Worm (Caenorhabditis elegans): ENCODE results near the gene F41C3.8.
A peak's percentile ranks its signal among the peaks of the same experiment; 100 is the strongest.

Gene F41C3.8

ce11 chrII:4674188-4674587, 41.7 kb upstream of the F41C3.8 start:
- TF ChIP-seq nhr-80 (tag; optimal IDR thresholded peaks at IDR 0.05) (peak; percentile 74), F57C9.4 (tag; optimal IDR thresholded peaks at IDR 0.05) (no peak)

- TF ChIP-seq xnd-1 (tag; optimal IDR thresholded peaks at IDR 0.05) (no peak), F23B12.7 (tag; optimal IDR thresholded peaks at IDR 0.05; ENCODE audit: insufficient read depth) (no peak), egl-18 (GFP tag; IDR thresholded peaks at IDR 0.05) (no peak)
Observed at ce11 chrII:4675481-4675880, 40.4 kb upstream of the F41C3.8 start, which contains the start of gene T05A7.3. TSS of gene T05A7.3 (plus strand) at chrII:4675781.

- TF ChIP-seq B0261.1 (tag; optimal IDR thresholded peaks at IDR 0.05): no peak
- no peak for TF ChIP-seq T07F8.4 (tag; optimal IDR thresholded peaks at IDR 0.05)
- TF ChIP-seq ztf-26 (tag; optimal IDR thresholded peaks at IDR 0.05): no peak
- no peak for TF ChIP-seq ztf-22 (GFP tag; optimal IDR thresholded peaks at IDR 0.05)
- no peak for TF ChIP-seq dox-1 (GFP tag; IDR thresholded peaks at IDR 0.05)
- no peak for TF ChIP-seq gei-17 (GFP tag; optimal IDR thresholded peaks at IDR 0.05)
Observed at ce11 chrII:4676241-4676640, 39.6 kb upstream of the F41C3.8 start.

ce11 chrII:4677916-4678315, 37.9 kb upstream of the F41C3.8 start, which contains the start of gene T05A7.1:
TSS of gene T05A7.1 (plus strand) at chrII:4678216.
- no peak for TF ChIP-seq snpc-3.4 (tag; optimal IDR thresholded peaks at IDR 0.05)
- TF ChIP-seq cebp-1 (GFP tag; IDR thresholded peaks at IDR 0.05): no peak
- TF ChIP-seq cebp-1 (tag; optimal IDR thresholded peaks at IDR 0.05): no peak
- TF ChIP-seq gei-17 (GFP tag; optimal IDR thresholded peaks at IDR 0.05): no peak
- TF ChIP-seq dpff-1 (tag; optimal IDR thresholded peaks at IDR 0.05): no peak
- no peak for TF ChIP-seq nhr-120 (GFP tag; IDR thresholded peaks at IDR 0.05)
- TF ChIP-seq ceh-79 (tag; optimal IDR thresholded peaks at IDR 0.05): no peak
- TF ChIP-seq madf-6 (GFP tag; IDR thresholded peaks at IDR 0.05): no peak
- no peak for TF ChIP-seq rec-8 (tag; optimal IDR thresholded peaks at IDR 0.05)

ce11 chrII:4681391-4681790, 34.5 kb upstream of the F41C3.8 start, which contains the start of gene T05A7.7:
TSS of gene T05A7.7 (minus strand) at chrII:4681491.
- no peak for TF ChIP-seq ccch-3 (GFP tag; optimal IDR thresholded peaks at IDR 0.05)

- TF ChIP-seq T07F8.4 (tag; optimal IDR thresholded peaks at IDR 0.05): no peak
- TF ChIP-seq akir-1 (GFP tag; optimal IDR thresholded peaks at IDR 0.05): no peak
- TF ChIP-seq madf-10 (tag; optimal IDR thresholded peaks at IDR 0.05): no peak
- no peak for TF ChIP-seq nhr-120 (GFP tag; IDR thresholded peaks at IDR 0.05)
- no peak for TF ChIP-seq sptf-2 (GFP tag; optimal IDR thresholded peaks at IDR 0.05)
- TF ChIP-seq hlh-12 (tag; optimal IDR thresholded peaks at IDR 0.05): no peak
- TF ChIP-seq gei-17 (GFP tag; optimal IDR thresholded peaks at IDR 0.05): no peak
- TF ChIP-seq tbp1 (GFP tag; optimal IDR thresholded peaks at IDR 0.05): no peak
- TF ChIP-seq snpc-3.4 (tag; optimal IDR thresholded peaks at IDR 0.05): no peak
- no peak for TF ChIP-seq let-607 (tag; optimal IDR thresholded peaks at IDR 0.05)
- TF ChIP-seq nhr-90 (tag; optimal IDR thresholded peaks at IDR 0.05): no peak
- TF ChIP-seq Y95B8A.8 (GFP tag; IDR thresholded peaks at IDR 0.05): no peak
Observed at ce11 chrII:4683693-4684092, 32.2 kb upstream of the F41C3.8 start, which contains the start of gene sre-40. TSS of gene sre-40 (minus strand) at chrII:4683793.

- TF ChIP-seq egl-18 (GFP tag; IDR thresholded peaks at IDR 0.05) (no peak), mcd-1 (GFP tag; IDR thresholded peaks at IDR 0.05) (no peak), dpl-1 (GFP tag; optimal IDR thresholded peaks at IDR 0.05) (no peak), madf-10 (tag; optimal IDR thresholded peaks at IDR 0.05) (no peak), rpc-1 (optimal IDR thresholded peaks at IDR 0.05) (peak; percentile 6), rpc-1 (tag; optimal IDR thresholded peaks at IDR 0.05) (no peak), hsf-1 (GFP tag; IDR thresholded peaks at IDR 0.05) (peak; percentile 93)
Observed at ce11 chrII:4684852-4685251, 31.0 kb upstream of the F41C3.8 start.
